Worm (Caenorhabditis elegans) whole organism, mixed stage, embryonic: Measurements from ENCODE around the gene rgs-11.

Experiments
- bed-3 ChIP-seq: fragments of 200-800 bp; sonication (Bioruptor generic); optimal IDR thresholded peaks from 3 replicates; lab custom pipeline; 2018; ENCODE audit warnings: mild to moderate bottlenecking, missing genetic modification characterization, moderate library complexity, missing compliant biosample characterization
- ces-1 ChIP-seq: fragments of 150-350 bp; optimal IDR thresholded peaks from 2 replicates; lab custom pipeline; 2014; ENCODE audit warnings: missing biosample characterization, missing genetic modification reagents, missing genetic modification characterization
- pha-4 ChIP-seq: fragments of 150-350 bp; optimal IDR thresholded peaks from 2 replicates; lab custom pipeline; 2018; ENCODE audit warnings: missing biosample characterization, missing genetic modification reagents, missing genetic modification characterization
- tbx-8 ChIP-seq: fragments of 200-800 bp; sonication (Bioruptor generic); optimal IDR thresholded peaks from 2 replicates; lab custom pipeline; 2018; ENCODE audit warnings: mild to moderate bottlenecking, missing genetic modification characterization, moderate library complexity, missing compliant biosample characterization

DNA sequence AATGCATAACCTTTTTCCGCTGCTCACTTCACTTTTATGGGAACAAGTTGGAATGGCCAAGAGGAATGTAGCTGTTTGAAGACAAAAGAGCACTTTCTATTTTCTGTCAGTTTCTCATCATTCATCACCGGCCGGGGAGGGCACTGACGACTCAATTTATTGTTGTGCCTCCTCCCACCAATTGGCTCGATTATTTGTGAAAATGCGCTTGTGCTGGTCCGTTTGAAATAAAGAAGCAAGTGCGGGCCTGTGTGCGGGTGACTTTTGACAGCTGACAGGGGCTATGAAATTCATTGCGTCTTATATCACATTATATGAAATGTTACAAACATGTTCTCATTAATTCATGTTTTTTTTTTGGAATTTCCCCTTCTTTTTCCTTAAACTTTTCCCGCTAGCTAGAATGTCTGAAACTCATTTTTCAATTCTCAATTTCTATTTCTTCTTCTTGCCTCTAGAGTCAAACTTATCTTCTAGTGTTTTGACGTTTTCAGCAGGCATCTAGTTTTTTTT is 49.6 kb downstream of the rgs-11 start:
- TF ChIP-seq bed-3 (no peak), ces-1 (GFP tag; lab: Kevin White, UChicago) (no peak), tbx-8 (GFP tag; lab: Kevin White, UChicago) (no peak), pha-4 (tag; lab: Kevin White, UChicago) (no peak)
